Worm (Caenorhabditis elegans) whole organism, mixed stage, embryonic: Measurements from ENCODE around the gene srh-141.

Experiments
- blmp-1 ChIP-seq: fragments of 150-350 bp; optimal IDR thresholded peaks from 2 replicates; lab custom pipeline; 2014; ENCODE audit warnings: missing biosample characterization, missing genetic modification characterization
- drap-1 ChIP-seq: fragments of 200-800 bp; sonication (Bioruptor generic); optimal IDR thresholded peaks from 3 replicates; lab custom pipeline; 2018; ENCODE audit warnings: mild to moderate bottlenecking, missing genetic modification characterization, missing compliant biosample characterization
- ztf-11 ChIP-seq: fragments of 150-350 bp; optimal IDR thresholded peaks from 2 replicates; lab custom pipeline; 2014; ENCODE audit warnings: missing biosample characterization, missing genetic modification characterization

DNA sequence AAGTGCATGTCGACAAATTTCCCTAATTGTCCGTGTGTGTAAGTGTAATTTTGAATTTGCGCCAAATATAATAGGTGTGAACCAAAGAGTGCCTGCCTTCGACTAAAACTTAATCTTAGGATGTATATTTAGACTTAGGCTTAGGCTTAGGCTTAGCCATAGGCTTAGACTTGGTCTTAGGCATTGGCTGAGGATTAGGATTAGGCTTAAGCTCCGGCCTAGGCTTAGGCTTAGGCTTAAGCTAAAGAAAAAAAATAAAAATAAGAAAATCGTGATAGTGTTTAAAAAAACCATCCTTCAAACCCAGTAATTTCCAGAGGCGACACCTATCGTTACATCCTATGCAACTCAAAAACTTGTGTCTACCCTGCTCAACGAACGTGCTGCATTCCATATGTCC, 2.5 kb downstream of the srh-141 start:
- TF ChIP-seq drap-1 (GFP tag; lab: Kevin White, UChicago) (no peak), ztf-11 (tag; lab: Kevin White, UChicago) (no peak), blmp-1 (tag; lab: Kevin White, UChicago) (no peak)
